Worm (Caenorhabditis elegans) whole organism, L3 larva: ENCODE results near the gene tag-278.

Experiments
- egl-27 ChIP-seq: sonication (generic microtip); optimal IDR thresholded peaks from 4 replicates; lab custom pipeline; 2017; ENCODE audit warnings: missing biosample characterization, missing genetic modification reagents, missing genetic modification characterization
- elt-1 ChIP-seq: fragments of 150-350 bp; optimal IDR thresholded peaks from 2 replicates; lab custom pipeline; 2014; ENCODE audit warnings: missing biosample characterization, missing genetic modification characterization
- nhr-11 ChIP-seq: fragments of 150-350 bp; optimal IDR thresholded peaks from 2 replicates; lab custom pipeline; 2014; ENCODE audit warnings: missing biosample characterization, missing genetic modification characterization
- nhr-12 ChIP-seq: fragments of 150-350 bp; optimal IDR thresholded peaks from 2 replicates; lab custom pipeline; 2014; ENCODE audit warnings: missing biosample characterization, missing genetic modification characterization
- nhr-25 ChIP-seq: sonication (generic microtip); optimal IDR thresholded peaks from 2 replicates; lab custom pipeline; 2017; ENCODE audit warnings: missing biosample characterization, missing genetic modification characterization
- nhr-28 ChIP-seq: fragments of 150-350 bp; optimal IDR thresholded peaks from 2 replicates; lab custom pipeline; 2014; ENCODE audit warnings: missing biosample characterization, missing genetic modification characterization
- nhr-67 ChIP-seq: fragments of 150-350 bp; optimal IDR thresholded peaks from 2 replicates; lab custom pipeline; 2014; ENCODE audit warnings: missing biosample characterization, missing genetic modification characterization
- nhr-76 ChIP-seq: fragments of 150-350 bp; sonication (generic microtip); optimal IDR thresholded peaks from 5 replicates; lab custom pipeline; 2014; ENCODE audit warnings: missing biosample characterization, missing genetic modification characterization
- tbx-2 ChIP-seq: sonication (generic microtip); optimal IDR thresholded peaks from 2 replicates; lab custom pipeline; 2016; ENCODE audit warnings: mild to moderate bottlenecking, missing genetic modification characterization, missing compliant biosample characterization
- unc-39 ChIP-seq: sonication (generic microtip); optimal IDR thresholded peaks from 4 replicates; lab custom pipeline; 2017; ENCODE audit warnings: missing biosample characterization, missing genetic modification characterization
- unc-62 ChIP-seq: fragments of 150-350 bp; sonication (generic microtip); optimal IDR thresholded peaks from 4 replicates; lab custom pipeline; 2014; ENCODE audit warnings: missing biosample characterization, missing genetic modification reagents, missing genetic modification characterization
- ztf-11 ChIP-seq: fragments of 150-350 bp; optimal IDR thresholded peaks from 2 replicates; lab custom pipeline; 2014; ENCODE audit warnings: missing biosample characterization, missing genetic modification characterization
- ztf-4 ChIP-seq: fragments of 150-350 bp; optimal IDR thresholded peaks from 2 replicates; lab custom pipeline; 2014; ENCODE audit warnings: missing biosample characterization, missing genetic modification characterization

DNA sequence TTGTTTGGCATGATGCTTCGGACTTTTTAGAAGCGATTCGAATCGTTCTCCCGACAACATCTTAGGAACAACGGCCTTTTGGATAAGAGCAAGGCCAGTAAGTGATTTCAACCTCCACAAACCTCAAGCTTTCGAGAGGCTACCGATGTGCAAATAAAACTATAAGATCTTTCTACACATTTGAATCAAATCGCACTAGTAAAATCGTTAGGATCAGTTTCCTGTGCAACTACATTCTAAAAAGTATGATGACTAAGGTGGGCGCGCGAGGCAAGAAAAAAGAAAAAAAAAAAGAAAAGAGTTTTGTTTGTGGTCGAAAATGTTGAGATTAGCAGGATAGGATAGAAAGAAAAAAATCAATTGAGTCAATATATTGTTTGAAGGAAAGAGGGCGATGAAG, 44.2 kb downstream of the tag-278 start, which contains the start of gene tmem-24:
- TF ChIP-seq tbx-2 (tag; lab: Kevin White, UChicago) (no peak), nhr-28 (tag; lab: Kevin White, UChicago) (no peak), nhr-25 (no peak), nhr-76 (no peak), unc-39 (tag; lab: Kevin White, UChicago) (no peak), egl-27 (tag; lab: Kevin White, UChicago) (no peak), nhr-67 (tag; lab: Kevin White, UChicago) (no peak), elt-1 (tag; lab: Kevin White, UChicago) (no peak), nhr-11 (tag; lab: Kevin White, UChicago) (no peak), ztf-11 (tag; lab: Kevin White, UChicago) (no peak), ztf-4 (tag; lab: Kevin White, UChicago) (no peak), nhr-12 (no peak), unc-62 (GFP tag; lab: Kevin White, UChicago) (no peak)
